Worm (Caenorhabditis elegans) whole organism, midembryonic: ENCODE measurements around the gene ptp-8.

ENCODE experiments used
- T22C8.4 ChIP-seq: fragments of 200-800 bp; sonication (Bioruptor generic); IDR thresholded peaks from 2 replicates; pipeline ENCODE4 v1.3.6; 2022; ENCODE audit warnings: missing genetic modification characterization, missing compliant biosample characterization
- cog-1 ChIP-seq: sonication (generic microtip); optimal IDR thresholded peaks from 2 replicates; lab custom pipeline; 2016; ENCODE audit warnings: missing genetic modification characterization, missing compliant biosample characterization
- flt-1 ChIP-seq: fragments of 200-800 bp; sonication (Bioruptor generic); IDR thresholded peaks from 2 replicates; pipeline ENCODE4 v1.3.6; 2022; ENCODE audit warnings: missing genetic modification characterization, missing compliant biosample characterization
- klf-2 ChIP-seq: fragments of 200-800 bp; sonication (Bioruptor generic); conservative IDR thresholded peaks from 2 replicates; pipeline ENCODE4 v1.3.6; 2022; ENCODE audit warnings: missing genetic modification reagents, missing genetic modification characterization, missing compliant biosample characterization
- med-1 ChIP-seq: sonication (generic microtip); optimal IDR thresholded peaks from 2 replicates; lab custom pipeline; 2017; ENCODE audit warnings: missing genetic modification characterization, mild to moderate bottlenecking, missing compliant biosample characterization, antibody characterized with exemption, missing genetic modification reagents; ENCODE audit not compliant: insufficient read depth
- ref-1 ChIP-seq: fragments of 200-800 bp; sonication (Bioruptor generic); conservative IDR thresholded peaks from 2 replicates; pipeline ENCODE4 v1.3.6; 2022; ENCODE audit warnings: missing genetic modification reagents, missing genetic modification characterization, missing compliant biosample characterization
- tab-1 ChIP-seq: fragments of 200-800 bp; sonication (Bioruptor generic); IDR thresholded peaks from 2 replicates; pipeline ENCODE4 v1.3.6; 2022; ENCODE audit warnings: missing genetic modification characterization, missing compliant biosample characterization
- ztf-23 ChIP-seq: fragments of 200-800 bp; sonication (Bioruptor generic); IDR thresholded peaks from 2 replicates; pipeline ENCODE4 v1.3.6; 2022; ENCODE audit warnings: missing genetic modification reagents, missing genetic modification characterization, missing compliant biosample characterization
- ztf-29 ChIP-seq: fragments of 200-800 bp; sonication (Bioruptor generic); IDR thresholded peaks from 2 replicates; pipeline ENCODE4 v1.3.6; 2022; ENCODE audit warnings: missing genetic modification reagents, missing genetic modification characterization, missing compliant biosample characterization

ptp-8 gene

ce11 chrIV:7404934-7405632 lies 23.2 kb downstream of the ptp-8 start, which contains the start of the genes C48A7.16 and egl-19:
C48A7.16 (plus strand) TSS chrIV:7405477.
egl-19 (plus strand) TSS chrIV:7405582.
- TF ChIP-seq cog-1 (tag; lab: Kevin White, UChicago) = no peak
- TF ChIP-seq T22C8.4 (GFP tag; lab: Robert Waterston, UW) = no peak
- no peak for TF ChIP-seq ztf-29 (GFP tag; lab: Robert Waterston, UW)
- TF ChIP-seq klf-2 (GFP tag; lab: Robert Waterston, UW) = no peak
- TF ChIP-seq ztf-23 = no peak
- TF ChIP-seq flt-1 (GFP tag; lab: Robert Waterston, UW) = no peak
- no peak for TF ChIP-seq tab-1 (GFP tag; lab: Robert Waterston, UW)
- no peak for TF ChIP-seq med-1 (GFP tag; lab: Kevin White, UChicago)
- TF ChIP-seq ref-1 (GFP tag; lab: Robert Waterston, UW) = no peak

- TF ChIP-seq ztf-23 = no peak
- no peak for TF ChIP-seq ref-1 (GFP tag; lab: Robert Waterston, UW)
- no peak for TF ChIP-seq ztf-29 (GFP tag; lab: Robert Waterston, UW)
- TF ChIP-seq med-1 (GFP tag; lab: Kevin White, UChicago) = no peak
- no peak for TF ChIP-seq cog-1 (tag; lab: Kevin White, UChicago)
- TF ChIP-seq tab-1 (GFP tag; lab: Robert Waterston, UW) = no peak
- TF ChIP-seq klf-2 (GFP tag; lab: Robert Waterston, UW) = no peak
- no peak for TF ChIP-seq flt-1 (GFP tag; lab: Robert Waterston, UW)
- no peak for TF ChIP-seq T22C8.4 (GFP tag; lab: Robert Waterston, UW)
Observed at ce11 chrIV:7406690-7407089, 24.8 kb downstream of the ptp-8 start.

DNA sequence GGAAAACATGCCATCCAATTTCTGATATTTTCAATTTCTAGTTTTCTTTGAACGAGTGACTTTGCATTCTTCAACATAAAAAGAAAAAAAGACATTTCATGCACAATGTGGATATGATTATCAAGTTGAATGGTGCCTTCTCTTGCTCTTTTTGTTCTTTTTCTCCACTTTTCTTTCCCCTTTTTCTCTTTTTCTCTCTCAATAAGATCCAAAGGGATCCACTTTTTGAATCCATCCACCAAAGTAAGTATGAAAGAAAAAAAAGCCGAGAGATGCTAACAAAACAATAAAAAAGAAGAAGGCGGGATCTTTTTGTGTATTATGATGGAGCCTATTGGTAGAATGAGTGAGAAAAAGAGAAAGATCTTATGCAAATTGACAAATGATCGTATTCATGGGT lies 25.4 kb downstream of the ptp-8 start:
- no peak for TF ChIP-seq cog-1 (tag; lab: Kevin White, UChicago)
- no peak for TF ChIP-seq klf-2 (GFP tag; lab: Robert Waterston, UW)
- TF ChIP-seq flt-1 (GFP tag; lab: Robert Waterston, UW) = no peak

DNA sequence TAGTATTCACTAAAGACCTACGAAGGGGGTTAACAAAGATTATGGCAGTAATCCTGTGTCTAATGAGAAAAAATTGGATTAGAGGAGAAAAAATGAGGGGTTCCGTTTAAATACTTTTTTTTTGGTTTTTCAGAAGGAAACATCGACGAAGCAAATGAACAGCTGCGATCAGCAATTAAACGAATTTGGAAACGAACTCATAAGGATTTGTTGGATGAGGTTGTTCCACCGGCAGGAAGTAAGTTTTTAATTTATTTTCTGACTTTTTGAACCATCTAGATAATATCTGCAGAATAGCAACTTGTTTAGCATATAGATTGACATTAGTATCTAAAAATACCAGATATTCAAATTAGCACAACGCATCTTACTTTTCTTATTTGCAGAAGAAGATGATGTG lies 31.7 kb downstream of the ptp-8 start:
- no peak for TF ChIP-seq tab-1 (GFP tag; lab: Robert Waterston, UW)
- TF ChIP-seq klf-2 (GFP tag; lab: Robert Waterston, UW) = no peak
- TF ChIP-seq flt-1 (GFP tag; lab: Robert Waterston, UW) = no peak
- no peak for TF ChIP-seq ztf-29 (GFP tag; lab: Robert Waterston, UW)
- no peak for TF ChIP-seq T22C8.4 (GFP tag; lab: Robert Waterston, UW)
- TF ChIP-seq ref-1 (GFP tag; lab: Robert Waterston, UW) = no peak
- TF ChIP-seq med-1 (GFP tag; lab: Kevin White, UChicago) = no peak
- no peak for TF ChIP-seq ztf-23
- no peak for TF ChIP-seq cog-1 (tag; lab: Kevin White, UChicago)

ce11 chrIV:7414163-7414562 lies 32.3 kb downstream of the ptp-8 start:
- TF ChIP-seq tab-1 (GFP tag; lab: Robert Waterston, UW) = no peak
- no peak for TF ChIP-seq klf-2 (GFP tag; lab: Robert Waterston, UW)
- no peak for TF ChIP-seq flt-1 (GFP tag; lab: Robert Waterston, UW)
- TF ChIP-seq ref-1 (GFP tag; lab: Robert Waterston, UW) = no peak

ce11 chrIV:7418818-7419217 lies 37.0 kb downstream of the ptp-8 start, which contains the start of gene B0496.6:
B0496.6 (plus strand) TSS chrIV:7419118.
- TF ChIP-seq ztf-23 (no peak), tab-1 (GFP tag; lab: Robert Waterston, UW) (no peak), klf-2 (GFP tag; lab: Robert Waterston, UW) (no peak), T22C8.4 (GFP tag; lab: Robert Waterston, UW) (no peak), med-1 (GFP tag; lab: Kevin White, UChicago) (no peak), ref-1 (GFP tag; lab: Robert Waterston, UW) (no peak), cog-1 (tag; lab: Kevin White, UChicago) (no peak), flt-1 (GFP tag; lab: Robert Waterston, UW) (no peak), ztf-29 (GFP tag; lab: Robert Waterston, UW) (no peak)

ce11 chrIV:7420913-7421312 lies 39.1 kb downstream of the ptp-8 start, which contains the start of gene srtx-1:
srtx-1 (plus strand) TSS chrIV:7421213.
- no peak for TF ChIP-seq T22C8.4 (GFP tag; lab: Robert Waterston, UW)
- no peak for TF ChIP-seq ztf-23
- no peak for TF ChIP-seq flt-1 (GFP tag; lab: Robert Waterston, UW)
- TF ChIP-seq ref-1 (GFP tag; lab: Robert Waterston, UW) = no peak
- no peak for TF ChIP-seq ztf-29 (GFP tag; lab: Robert Waterston, UW)
- TF ChIP-seq klf-2 (GFP tag; lab: Robert Waterston, UW) = no peak
- no peak for TF ChIP-seq med-1 (GFP tag; lab: Kevin White, UChicago)
- no peak for TF ChIP-seq tab-1 (GFP tag; lab: Robert Waterston, UW)
- TF ChIP-seq cog-1 (tag; lab: Kevin White, UChicago) = no peak

ce11 chrIV:7424198-7424597 lies 42.3 kb downstream of the ptp-8 start, which contains the start of gene unc-82:
unc-82 (plus strand) TSS chrIV:7424498.
- no peak for TF ChIP-seq tab-1 (GFP tag; lab: Robert Waterston, UW)
- TF ChIP-seq flt-1 (GFP tag; lab: Robert Waterston, UW) = no peak
- no peak for TF ChIP-seq T22C8.4 (GFP tag; lab: Robert Waterston, UW)
- TF ChIP-seq ref-1 (GFP tag; lab: Robert Waterston, UW) = no peak
- TF ChIP-seq cog-1 (tag; lab: Kevin White, UChicago) = no peak
- TF ChIP-seq ztf-23 = no peak
- no peak for TF ChIP-seq med-1 (GFP tag; lab: Kevin White, UChicago)
- TF ChIP-seq ztf-29 (GFP tag; lab: Robert Waterston, UW) = no peak

ce11 chrIV:7426055-7426454 lies 44.2 kb downstream of the ptp-8 start:
- TF ChIP-seq ztf-23 (no peak), T22C8.4 (GFP tag; lab: Robert Waterston, UW) (no peak), ref-1 (GFP tag; lab: Robert Waterston, UW) (no peak), ztf-29 (GFP tag; lab: Robert Waterston, UW) (no peak), cog-1 (tag; lab: Kevin White, UChicago) (no peak), klf-2 (GFP tag; lab: Robert Waterston, UW) (no peak), flt-1 (GFP tag; lab: Robert Waterston, UW) (no peak), med-1 (GFP tag; lab: Kevin White, UChicago) (no peak), tab-1 (GFP tag; lab: Robert Waterston, UW) (no peak)
